Worm (Caenorhabditis elegans) whole organism, midembryonic: ENCODE results near the gene copz-1.

ENCODE experiments used
- T22C8.4 ChIP-seq: fragments of 200-800 bp; sonication (Bioruptor generic); IDR thresholded peaks from 2 replicates; pipeline ENCODE4 v1.3.6; 2022; ENCODE audit warnings: missing genetic modification characterization, missing compliant biosample characterization
- cog-1 ChIP-seq: sonication (generic microtip); optimal IDR thresholded peaks from 2 replicates; lab custom pipeline; 2016; ENCODE audit warnings: missing genetic modification characterization, missing compliant biosample characterization
- flt-1 ChIP-seq: fragments of 200-800 bp; sonication (Bioruptor generic); IDR thresholded peaks from 2 replicates; pipeline ENCODE4 v1.3.6; 2022; ENCODE audit warnings: missing genetic modification characterization, missing compliant biosample characterization
- klf-2 ChIP-seq: fragments of 200-800 bp; sonication (Bioruptor generic); conservative IDR thresholded peaks from 2 replicates; pipeline ENCODE4 v1.3.6; 2022; ENCODE audit warnings: missing genetic modification reagents, missing genetic modification characterization, missing compliant biosample characterization
- med-1 ChIP-seq: sonication (generic microtip); optimal IDR thresholded peaks from 2 replicates; lab custom pipeline; 2017; ENCODE audit warnings: missing genetic modification characterization, mild to moderate bottlenecking, missing compliant biosample characterization, antibody characterized with exemption, missing genetic modification reagents; ENCODE audit not compliant: insufficient read depth
- ref-1 ChIP-seq: fragments of 200-800 bp; sonication (Bioruptor generic); conservative IDR thresholded peaks from 2 replicates; pipeline ENCODE4 v1.3.6; 2022; ENCODE audit warnings: missing genetic modification reagents, missing genetic modification characterization, missing compliant biosample characterization
- tab-1 ChIP-seq: fragments of 200-800 bp; sonication (Bioruptor generic); IDR thresholded peaks from 2 replicates; pipeline ENCODE4 v1.3.6; 2022; ENCODE audit warnings: missing genetic modification characterization, missing compliant biosample characterization
- ztf-23 ChIP-seq: fragments of 200-800 bp; sonication (Bioruptor generic); IDR thresholded peaks from 2 replicates; pipeline ENCODE4 v1.3.6; 2022; ENCODE audit warnings: missing genetic modification reagents, missing genetic modification characterization, missing compliant biosample characterization
- ztf-29 ChIP-seq: fragments of 200-800 bp; sonication (Bioruptor generic); IDR thresholded peaks from 2 replicates; pipeline ENCODE4 v1.3.6; 2022; ENCODE audit warnings: missing genetic modification reagents, missing genetic modification characterization, missing compliant biosample characterization

ce11 chrII:10829081-10829480 is 43.6 kb upstream of the copz-1 start, which contains the start of gene VM106R.1:
- TF ChIP-seq flt-1 (GFP tag; lab: Robert Waterston, UW) (no peak), ztf-29 (GFP tag; lab: Robert Waterston, UW) (no peak), ztf-23 (GFP tag; lab: Robert Waterston, UW) (no peak), T22C8.4 (GFP tag; lab: Robert Waterston, UW) (no peak), med-1 (GFP tag; lab: Kevin White, UChicago) (no peak), tab-1 (GFP tag; lab: Robert Waterston, UW) (no peak), cog-1 (tag; lab: Kevin White, UChicago) (no peak), ref-1 (GFP tag; lab: Robert Waterston, UW) (no peak), klf-2 (GFP tag; lab: Robert Waterston, UW) (no peak)
